Fruit fly (Drosophila melanogaster): Measurements from ENCODE around the gene Ca-beta.

Ca-beta gene

DNA sequence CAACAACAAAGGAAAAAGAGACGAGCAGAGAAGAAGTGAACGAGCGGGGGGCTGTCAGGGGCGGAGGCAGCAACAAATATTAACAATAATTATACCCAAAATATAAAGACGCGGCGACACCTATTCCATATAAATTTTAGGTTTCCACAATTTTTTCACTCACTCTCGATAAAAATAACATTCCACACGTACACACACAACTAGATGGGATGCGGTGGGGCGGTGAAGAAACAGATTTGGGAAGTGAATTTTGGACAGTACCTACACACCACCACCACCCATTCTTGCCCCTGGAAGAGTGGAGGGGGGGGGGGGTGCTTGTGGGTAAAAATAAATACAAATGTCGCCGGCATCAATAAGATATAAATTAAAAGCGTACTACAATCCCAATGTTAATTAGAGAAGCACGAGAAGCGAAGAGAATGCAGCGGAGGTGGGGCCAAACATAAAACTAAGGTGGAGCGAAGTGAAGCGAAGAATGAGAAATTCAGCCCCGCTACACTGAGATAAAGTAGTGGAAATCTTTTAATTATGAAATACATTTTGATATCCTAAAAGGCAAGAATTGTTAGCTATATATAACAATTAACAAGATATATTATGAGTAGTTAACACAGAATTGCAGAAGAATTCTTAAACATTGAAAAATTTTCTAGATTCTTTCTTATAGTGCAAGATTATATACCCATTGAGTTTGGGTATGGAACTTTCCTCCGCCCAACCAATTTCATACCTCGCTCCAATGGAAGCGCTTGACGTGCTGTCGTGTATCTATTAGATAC lies 5.4 kb upstream of the Ca-beta start (continued):
- TF ChIP-seq vvl (GFP tag; IDR thresholded peaks at IDR 0.05) (peak; percentile 89), danr (GFP tag; IDR thresholded peaks at IDR 0.05) (0 out of 2 replicates have a peak, but pooled peaks have one; percentile 29), Hr39 (optimal IDR thresholded peaks at IDR 0.05) (no peak), dmrt99B (tag; optimal IDR thresholded peaks at IDR 0.05) (peak; percentile 75), CoRest (tag; optimal IDR thresholded peaks at IDR 0.05) (peak; percentile 80), Adf1 (GFP tag; IDR thresholded peaks at IDR 0.05) (no peak), CG1529 (GFP tag; optimal IDR thresholded peaks at IDR 0.05) (peak; percentile 77), ftz-f1 (GFP tag; optimal IDR thresholded peaks at IDR 0.05) (no peak), Elba2 (GFP tag; optimal IDR thresholded peaks at IDR 0.05) (no peak), scrt (GFP tag; optimal IDR thresholded peaks at IDR 0.05) (no peak), gsb-n (tag; optimal IDR thresholded peaks at IDR 0.05) (peak; percentile 89), Fer2 (tag; optimal IDR thresholded peaks at IDR 0.05) (no peak), Opbp (GFP tag; IDR thresholded peaks at IDR 0.05; ENCODE audit: partially characterized antibody) (no peak), insv (GFP tag; optimal IDR thresholded peaks at IDR 0.05) (no peak), Hr78 (GFP tag; optimal IDR thresholded peaks at IDR 0.05) (peak in 1 of 2 experiments; percentile 32), fd102C (GFP tag; optimal IDR thresholded peaks at IDR 0.05) (no peak), CG15011 (GFP tag; optimal IDR thresholded peaks at IDR 0.05) (peak; percentile 10), shn (GFP tag; optimal IDR thresholded peaks at IDR 0.05) (no peak), CG18011 (GFP tag; optimal IDR thresholded peaks at IDR 0.05) (no peak), CG5245 (GFP tag; optimal IDR thresholded peaks at IDR 0.05) (peak; percentile 49), CG1792 (GFP tag; optimal IDR thresholded peaks at IDR 0.05) (no peak), CG7556 (GFP tag; optimal IDR thresholded peaks at IDR 0.05) (peak; percentile 71), gfzf (GFP tag; optimal IDR thresholded peaks at IDR 0.05) (no peak), esg (GFP tag; conservative IDR thresholded peaks at IDR 0.05) (peak; percentile 55), slp2 (GFP tag; optimal IDR thresholded peaks at IDR 0.05) (no peak), her (GFP tag; optimal IDR thresholded peaks at IDR 0.05) (no peak), CG17328 (GFP tag; IDR thresholded peaks at IDR 0.05) (peak; percentile 81), Dad (GFP tag; optimal IDR thresholded peaks at IDR 0.05) (no peak), E2f2 (GFP tag; IDR thresholded peaks at IDR 0.05) (peak; percentile 29; the same call in 1 of the 2 replicates), pita (GFP tag; optimal IDR thresholded peaks at IDR 0.05) (no peak), Awh (GFP tag; IDR thresholded peaks at IDR 0.05) (peak; percentile 76), CG1233 (GFP tag; optimal IDR thresholded peaks at IDR 0.05) (no peak), crol (GFP tag; IDR thresholded peaks at IDR 0.05) (peak; percentile 59; the same call in 1 of the 2 replicates), dm (GFP tag; optimal IDR thresholded peaks at IDR 0.05) (peak; percentile 10), CG12744 (GFP tag; optimal IDR thresholded peaks at IDR 0.05) (no peak), NC2α (GFP tag; optimal IDR thresholded peaks at IDR 0.05) (peak; percentile 26), sob (GFP tag; IDR thresholded peaks at IDR 0.05) (0 out of 2 replicates have a peak, but pooled peaks have one; percentile 17), onecut (GFP tag; IDR thresholded peaks at IDR 0.05) (peak; percentile 34; the same call in 1 of the 2 replicates), Doc2 (GFP tag; IDR thresholded peaks at IDR 0.05) (no peak), Drgx (GFP tag; IDR thresholded peaks at IDR 0.05) (no peak), HLH54F (GFP tag; optimal IDR thresholded peaks at IDR 0.05) (no peak), wek (GFP tag; optimal IDR thresholded peaks at IDR 0.05) (no peak), CG14710 (tag; optimal IDR thresholded peaks at IDR 0.05) (peak; percentile 71), pzg (GFP tag; optimal IDR thresholded peaks at IDR 0.05) (no peak), CG18262 (tag; optimal IDR thresholded peaks at IDR 0.05) (peak; percentile 80), tio (GFP tag; optimal IDR thresholded peaks at IDR 0.05) (peak; percentile 50), BtbVII (GFP tag; optimal IDR thresholded peaks at IDR 0.05) (no peak), CG8388 (GFP tag; optimal IDR thresholded peaks at IDR 0.05) (peak; percentile 90), gem (tag; optimal IDR thresholded peaks at IDR 0.05) (peak; percentile 88), Doc3 (GFP tag; IDR thresholded peaks at IDR 0.05; ENCODE audit: partially characterized antibody) (no peak)
